Worm (Caenorhabditis elegans): ENCODE data around the gene unc-130.

The unc-130 gene

ce11 chrII:11238869-11239647 is 42.7 kb upstream of the unc-130 start, which contains the start of the genes rpn-9 and T06D8.9 (continued):
- TF ChIP-seq snpc-4 (tag; optimal IDR thresholded peaks at IDR 0.05) (peak; percentile 86), fos-1 (tag; optimal IDR thresholded peaks at IDR 0.05) (peak; percentile 31)

DNA sequence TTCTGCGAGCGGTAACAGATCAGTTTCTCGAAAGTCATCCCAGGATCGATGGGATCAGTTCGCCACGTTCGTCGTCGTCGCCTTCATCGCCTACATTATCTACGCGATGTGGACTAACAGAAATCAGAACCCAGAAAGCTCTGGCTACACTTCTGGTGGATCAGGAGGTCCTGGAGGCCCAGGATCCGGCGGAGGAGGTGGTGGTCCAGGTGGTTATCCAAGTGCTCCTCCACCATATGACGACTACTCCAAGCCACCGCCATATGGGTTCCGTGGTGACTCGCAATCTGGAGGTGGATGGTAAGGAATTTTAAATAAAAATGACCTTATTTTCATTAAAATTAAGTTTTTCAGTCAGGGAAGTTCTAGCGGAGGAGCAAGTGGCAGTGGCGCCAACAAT is 41.6 kb upstream of the unc-130 start:
- TF ChIP-seq lsy-2 (tag; optimal IDR thresholded peaks at IDR 0.05) (no peak), aly-2 (tag; optimal IDR thresholded peaks at IDR 0.05) (no peak), sem-4 (tag; optimal IDR thresholded peaks at IDR 0.05) (no peak), mab-5 (tag; optimal IDR thresholded peaks at IDR 0.05) (no peak), nhr-12 (tag; optimal IDR thresholded peaks at IDR 0.05) (no peak), nhr-129 (tag; optimal IDR thresholded peaks at IDR 0.05) (no peak), nhr-237 (tag; optimal IDR thresholded peaks at IDR 0.05) (no peak), alr-1 (tag; optimal IDR thresholded peaks at IDR 0.05) (no peak), sma-9 (GFP tag; optimal IDR thresholded peaks at IDR 0.05) (no peak), sma-9 (tag; optimal IDR thresholded peaks at IDR 0.05) (no peak), R02D3.7 (tag; optimal IDR thresholded peaks at IDR 0.05) (no peak), zag-1 (tag; optimal IDR thresholded peaks at IDR 0.05) (no peak), ama-1 (optimal IDR thresholded peaks at IDR 0.05) (no peak), ceh-16 (tag; optimal IDR thresholded peaks at IDR 0.05) (no peak), nhr-10 (tag; optimal IDR thresholded peaks at IDR 0.05) (no peak), ceh-82 (tag; optimal IDR thresholded peaks at IDR 0.05) (no peak), elt-3 (tag; optimal IDR thresholded peaks at IDR 0.05) (no peak), lin-11 (tag; optimal IDR thresholded peaks at IDR 0.05) (no peak), ztf-1 (GFP tag; conservative IDR thresholded peaks at IDR 0.05) (no peak), nhr-77 (tag; optimal IDR thresholded peaks at IDR 0.05) (no peak), ztf-11 (tag; optimal IDR thresholded peaks at IDR 0.05) (no peak)

ce11 chrII:11240963-11241362 is 40.8 kb upstream of the unc-130 start:
- TF ChIP-seq elt-3 (tag; optimal IDR thresholded peaks at IDR 0.05) (no peak), nhr-11 (tag; optimal IDR thresholded peaks at IDR 0.05) (no peak), ceh-82 (tag; optimal IDR thresholded peaks at IDR 0.05) (no peak), mdl-1 (tag; optimal IDR thresholded peaks at IDR 0.05) (no peak), unc-39 (tag; optimal IDR thresholded peaks at IDR 0.05) (no peak), zag-1 (tag; optimal IDR thresholded peaks at IDR 0.05) (no peak), egl-27 (tag; optimal IDR thresholded peaks at IDR 0.05) (no peak), Y55F3AM.14 (GFP tag; optimal IDR thresholded peaks at IDR 0.05) (no peak), sma-9 (GFP tag; optimal IDR thresholded peaks at IDR 0.05) (no peak), sma-9 (tag; optimal IDR thresholded peaks at IDR 0.05) (no peak), nhr-21 (tag; optimal IDR thresholded peaks at IDR 0.05) (no peak)

- no peak for TF ChIP-seq unc-62 (GFP tag; optimal IDR thresholded peaks at IDR 0.05)
- TF ChIP-seq ztf-4 (tag; optimal IDR thresholded peaks at IDR 0.05) = no peak
- no peak for TF ChIP-seq R02D3.7 (tag; optimal IDR thresholded peaks at IDR 0.05)
- no peak for TF ChIP-seq lsy-2 (tag; optimal IDR thresholded peaks at IDR 0.05)
- no peak for TF ChIP-seq sma-3 (GFP tag; optimal IDR thresholded peaks at IDR 0.05)
- no peak for TF ChIP-seq lin-13 (GFP tag; optimal IDR thresholded peaks at IDR 0.05)
- no peak for TF ChIP-seq snpc-4 (tag; optimal IDR thresholded peaks at IDR 0.05)
- TF ChIP-seq aly-2 (tag; optimal IDR thresholded peaks at IDR 0.05) = no peak
- no peak for TF ChIP-seq unc-55 (GFP tag; optimal IDR thresholded peaks at IDR 0.05)
- TF ChIP-seq nhr-11 (tag; optimal IDR thresholded peaks at IDR 0.05) = no peak
- no peak for TF ChIP-seq alr-1 (tag; optimal IDR thresholded peaks at IDR 0.05)
- no peak for TF ChIP-seq nhr-21 (tag; optimal IDR thresholded peaks at IDR 0.05)
These were observed 40.3 kb upstream of the unc-130 start for ce11 chrII:11241497-11241896.

DNA sequence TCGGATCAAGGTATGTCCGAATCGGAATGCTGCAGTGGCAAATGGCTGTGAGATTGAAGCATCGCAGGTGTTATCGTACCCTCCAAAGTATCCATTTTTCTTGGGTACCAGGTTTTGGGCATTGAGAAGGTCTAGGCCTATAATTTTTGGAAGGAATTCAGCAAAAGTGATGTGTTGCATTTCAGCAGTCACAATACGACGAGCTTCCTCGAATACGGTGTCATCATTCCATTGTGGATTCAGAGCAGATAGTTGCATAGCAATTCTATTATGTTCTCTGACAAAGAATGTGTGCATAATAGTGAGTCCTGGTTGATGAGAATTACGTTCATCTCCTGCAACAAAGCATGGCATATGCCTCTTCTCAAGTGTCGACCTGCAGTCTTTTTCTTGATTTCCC is 38.8 kb upstream of the unc-130 start:
- TF ChIP-seq ceh-16 (tag; optimal IDR thresholded peaks at IDR 0.05) (no peak), sma-9 (GFP tag; optimal IDR thresholded peaks at IDR 0.05) (no peak), sma-9 (tag; optimal IDR thresholded peaks at IDR 0.05) (no peak), peb-1 (tag; optimal IDR thresholded peaks at IDR 0.05) (no peak), ztf-1 (GFP tag; conservative IDR thresholded peaks at IDR 0.05) (no peak), crh-2 (tag; optimal IDR thresholded peaks at IDR 0.05) (no peak), aly-2 (tag; optimal IDR thresholded peaks at IDR 0.05) (no peak), gmeb-1 (tag; optimal IDR thresholded peaks at IDR 0.05) (no peak), unc-39 (tag; optimal IDR thresholded peaks at IDR 0.05) (no peak), nhr-6 (tag; optimal IDR thresholded peaks at IDR 0.05) (no peak), sma-3 (GFP tag; optimal IDR thresholded peaks at IDR 0.05) (no peak), nhr-10 (tag; optimal IDR thresholded peaks at IDR 0.05) (no peak), unc-62 (GFP tag; optimal IDR thresholded peaks at IDR 0.05) (no peak), alr-1 (tag; optimal IDR thresholded peaks at IDR 0.05) (no peak), sem-4 (tag; optimal IDR thresholded peaks at IDR 0.05) (no peak), lin-13 (GFP tag; optimal IDR thresholded peaks at IDR 0.05) (no peak), dmd-4 (tag; optimal IDR thresholded peaks at IDR 0.05) (no peak), C34F6.9 (tag; optimal IDR thresholded peaks at IDR 0.05) (no peak), ZK546.5 (tag; optimal IDR thresholded peaks at IDR 0.05) (no peak)

Measured in whole organism, L2 larva.